Fruit fly (Drosophila melanogaster): ENCODE data around the gene Rga.

Rga gene

dm6 chr3R:5587863-5588519 is 24.9 kb downstream of the Rga start, which contains the start of gene CG2926 (continued):
- TF ChIP-seq CG10462 (GFP tag; optimal IDR thresholded peaks at IDR 0.05) (no peak), kni (GFP tag; optimal IDR thresholded peaks at IDR 0.05) (no peak), CG2889 (GFP tag; IDR thresholded peaks at IDR 0.05) (no peak), Sin3A (optimal IDR thresholded peaks at IDR 0.05) (peak; percentile 45), ind (GFP tag; optimal IDR thresholded peaks at IDR 0.05) (no peak), seq (GFP tag; IDR thresholded peaks at IDR 0.05) (no peak), mirr (GFP tag; optimal IDR thresholded peaks at IDR 0.05) (no peak), pros (GFP tag; optimal IDR thresholded peaks at IDR 0.05) (no peak), nau (GFP tag; optimal IDR thresholded peaks at IDR 0.05) (no peak), Hr3 (GFP tag; optimal IDR thresholded peaks at IDR 0.05) (no peak), Ets97D (GFP tag; optimal IDR thresholded peaks at IDR 0.05) (peak; percentile 55), E2f2 (GFP tag; IDR thresholded peaks at IDR 0.05) (peak; percentile 72), D19A (tag; optimal IDR thresholded peaks at IDR 0.05) (peak; percentile 100), tx (GFP tag; optimal IDR thresholded peaks at IDR 0.05) (peak; percentile 13), mam (GFP tag; optimal IDR thresholded peaks at IDR 0.05) (peak; percentile 70), ham (GFP tag; IDR thresholded peaks at IDR 0.05) (no peak), Abd-B (GFP tag; optimal IDR thresholded peaks at IDR 0.05) (no peak), salm (tag; optimal IDR thresholded peaks at IDR 0.05) (no peak), CG17328 (GFP tag; IDR thresholded peaks at IDR 0.05) (no peak), CG1792 (GFP tag; optimal IDR thresholded peaks at IDR 0.05) (no peak), wdn (GFP tag; IDR thresholded peaks at IDR 0.05) (0 out of 2 replicates have a peak, but pooled peaks have one; percentile 5), ken (GFP tag; IDR thresholded peaks at IDR 0.05) (no peak), Neu2 (GFP tag; optimal IDR thresholded peaks at IDR 0.05; ENCODE audit: borderline replicate concordance) (no peak), Dek (tag; optimal IDR thresholded peaks at IDR 0.05) (no peak), Optix (GFP tag; IDR thresholded peaks at IDR 0.05) (0 out of 3 replicates have a peak, but pooled peaks have one; percentile 20), br (optimal IDR thresholded peaks at IDR 0.05) (no peak), danr (GFP tag; IDR thresholded peaks at IDR 0.05) (no peak), CG6765 (GFP tag; optimal IDR thresholded peaks at IDR 0.05) (no peak), CG3065 (GFP tag; optimal IDR thresholded peaks at IDR 0.05) (no peak), CG9609 (GFP tag; optimal IDR thresholded peaks at IDR 0.05) (peak; percentile 44), CG9932 (GFP tag; IDR thresholded peaks at IDR 0.05) (peak; percentile 79), grau (tag; optimal IDR thresholded peaks at IDR 0.05) (no peak), CG3407 (GFP tag; optimal IDR thresholded peaks at IDR 0.05) (no peak), Mes4 (GFP tag; optimal IDR thresholded peaks at IDR 0.05) (no peak), Mrtf (GFP tag; IDR thresholded peaks at IDR 0.05) (no peak; the same call in 2 of the 3 replicates), scrt (GFP tag; optimal IDR thresholded peaks at IDR 0.05) (no peak), CG16779 (GFP tag; IDR thresholded peaks at IDR 0.05) (no peak), ara (GFP tag; IDR thresholded peaks at IDR 0.05) (no peak), al (GFP tag; IDR thresholded peaks at IDR 0.05) (peak; percentile 37; the same call in 1 of the 2 replicates), CG10274 (GFP tag; optimal IDR thresholded peaks at IDR 0.05) (no peak), cad (GFP tag; optimal IDR thresholded peaks at IDR 0.05) (no peak), CG17385 (GFP tag; optimal IDR thresholded peaks at IDR 0.05) (no peak), CG6689 (GFP tag; IDR thresholded peaks at IDR 0.05) (no peak), NFAT (GFP tag; IDR thresholded peaks at IDR 0.05) (peak; percentile 56), ftz-f1 (GFP tag; optimal IDR thresholded peaks at IDR 0.05) (no peak), CkIIα-i1 (GFP tag; IDR thresholded peaks at IDR 0.05) (no peak), vvl (GFP tag; IDR thresholded peaks at IDR 0.05) (peak; percentile 51), CG2678 (tag; optimal IDR thresholded peaks at IDR 0.05) (no peak), Vsx1 (GFP tag; optimal IDR thresholded peaks at IDR 0.05) (no peak), CG14050 (GFP tag; IDR thresholded peaks at IDR 0.05) (no peak), CG17612 (GFP tag; IDR thresholded peaks at IDR 0.05) (no peak), Stat92E (GFP tag; optimal IDR thresholded peaks at IDR 0.05) (peak in 1 of 3 experiments; percentile 29)

Measured in whole organism, embryonic.